Worm (Caenorhabditis elegans) whole organism, L3 larva: ENCODE data around the gene R10E9.3.

Source experiments
- R02D3.7 ChIP-seq: fragments of 150-350 bp; optimal IDR thresholded peaks from 2 replicates; lab custom pipeline; 2014; ENCODE audit warnings: missing biosample characterization, missing genetic modification characterization
- ZK546.5 ChIP-seq: sonication (generic microtip); optimal IDR thresholded peaks from 2 replicates; lab custom pipeline; 2017; ENCODE audit warnings: missing biosample characterization, missing genetic modification characterization
- aly-2 ChIP-seq: fragments of 150-350 bp; optimal IDR thresholded peaks from 2 replicates; lab custom pipeline; 2014; ENCODE audit warnings: missing biosample characterization, missing genetic modification characterization
- ama-1 ChIP-seq: fragments of 150-350 bp; optimal IDR thresholded peaks from 2 replicates; lab custom pipeline; 2018
- ceh-16 ChIP-seq: sonication (generic microtip); optimal IDR thresholded peaks from 2 replicates; lab custom pipeline; 2017; ENCODE audit warnings: missing biosample characterization, missing genetic modification characterization
- ceh-28 ChIP-seq: fragments of 150-350 bp; optimal IDR thresholded peaks from 2 replicates; lab custom pipeline; 2014; ENCODE audit warnings: missing biosample characterization, missing genetic modification reagents, missing genetic modification characterization
- ceh-82 ChIP-seq: fragments of 150-350 bp; optimal IDR thresholded peaks from 2 replicates; lab custom pipeline; 2014; ENCODE audit warnings: missing biosample characterization, missing genetic modification characterization
- ceh-9 ChIP-seq: sonication (generic microtip); optimal IDR thresholded peaks from 2 replicates; lab custom pipeline; 2018; ENCODE audit warnings: missing biosample characterization, missing genetic modification characterization
- daf-12 ChIP-seq: fragments of 150-350 bp; optimal IDR thresholded peaks from 2 replicates; lab custom pipeline; 2014; ENCODE audit warnings: missing biosample characterization, missing genetic modification reagents, missing genetic modification characterization
- egl-27 ChIP-seq: sonication (generic microtip); optimal IDR thresholded peaks from 4 replicates; lab custom pipeline; 2017; ENCODE audit warnings: missing biosample characterization, missing genetic modification reagents, missing genetic modification characterization
- egl-5 ChIP-seq: fragments of 150-350 bp; optimal IDR thresholded peaks from 2 replicates; lab custom pipeline; 2017; ENCODE audit warnings: missing biosample characterization, missing genetic modification reagents, missing genetic modification characterization, inconsistent platforms
- elt-1 ChIP-seq: fragments of 150-350 bp; optimal IDR thresholded peaks from 2 replicates; lab custom pipeline; 2014; ENCODE audit warnings: missing biosample characterization, missing genetic modification characterization
- elt-2 ChIP-seq: sonication (generic microtip); optimal IDR thresholded peaks from 2 replicates; lab custom pipeline; 2016; ENCODE audit warnings: missing genetic modification reagents, mild to moderate bottlenecking, missing genetic modification characterization, missing compliant biosample characterization
- elt-3 ChIP-seq, 3 experiments: fragments of 150-350 bp in 1 of 3; sonication (generic microtip) in 2 of 3; optimal IDR thresholded peaks; 2 replicates in 2 of 3; 4 replicates in 1 of 3; lab custom pipeline; 2014 to 2017; ENCODE audit warnings: missing biosample characterization in 3 of 3, missing genetic modification characterization in 3 of 3
- eor-1 ChIP-seq, 2 experiments: fragments of 150-350 bp; optimal IDR thresholded peaks; 2 replicates each; lab custom pipeline; 2014 to 2018; ENCODE audit warnings: missing biosample characterization in 2 of 2, missing genetic modification characterization in 2 of 2
- fkh-10 ChIP-seq: sonication (generic microtip); optimal IDR thresholded peaks from 2 replicates; lab custom pipeline; 2017; ENCODE audit warnings: missing biosample characterization, missing genetic modification reagents, missing genetic modification characterization
- fkh-2 ChIP-seq: fragments of 150-350 bp; optimal IDR thresholded peaks from 2 replicates; lab custom pipeline; 2014; ENCODE audit warnings: missing biosample characterization, missing genetic modification reagents, missing genetic modification characterization
- fos-1 ChIP-seq: fragments of 150-350 bp; optimal IDR thresholded peaks from 2 replicates; lab custom pipeline; 2014; ENCODE audit warnings: missing biosample characterization, missing genetic modification characterization
- hmg-11 ChIP-seq: sonication (generic microtip); optimal IDR thresholded peaks from 2 replicates; lab custom pipeline; 2016; ENCODE audit warnings: missing genetic modification characterization, missing compliant biosample characterization
- jun-1 ChIP-seq: fragments of 150-350 bp; optimal IDR thresholded peaks from 2 replicates; lab custom pipeline; 2014; ENCODE audit warnings: missing biosample characterization, missing genetic modification reagents, missing genetic modification characterization
- lin-15B ChIP-seq: fragments of 150-350 bp; optimal IDR thresholded peaks from 2 replicates; lab custom pipeline; 2014; ENCODE audit warnings: missing biosample characterization, missing genetic modification characterization
- lin-39 ChIP-seq: fragments of 150-350 bp; optimal IDR thresholded peaks from 2 replicates; lab custom pipeline; 2018; ENCODE audit warnings: missing biosample characterization, missing genetic modification reagents, missing genetic modification characterization
- lsy-12 ChIP-seq: sonication (generic microtip); optimal IDR thresholded peaks from 2 replicates; lab custom pipeline; 2016; ENCODE audit warnings: mild to moderate bottlenecking, missing genetic modification characterization, missing compliant biosample characterization
- mdl-1 ChIP-seq: fragments of 150-350 bp; optimal IDR thresholded peaks from 2 replicates; lab custom pipeline; 2014; ENCODE audit warnings: missing biosample characterization, missing genetic modification characterization
- mml-1 ChIP-seq: fragments of 150-350 bp; sonication (generic microtip); optimal IDR thresholded peaks from 3 replicates; lab custom pipeline; 2014; ENCODE audit warnings: missing biosample characterization, missing genetic modification characterization
- nfya-1 ChIP-seq: sonication (generic microtip); optimal IDR thresholded peaks from 2 replicates; lab custom pipeline; 2017; ENCODE audit warnings: missing genetic modification characterization, mild to moderate bottlenecking, missing compliant biosample characterization, antibody characterized with exemption, moderate library complexity; ENCODE audit not compliant: insufficient read depth
- nhr-11 ChIP-seq: fragments of 150-350 bp; optimal IDR thresholded peaks from 2 replicates; lab custom pipeline; 2014; ENCODE audit warnings: missing biosample characterization, missing genetic modification characterization
- nhr-12 ChIP-seq: fragments of 150-350 bp; optimal IDR thresholded peaks from 2 replicates; lab custom pipeline; 2014; ENCODE audit warnings: missing biosample characterization, missing genetic modification characterization
- nhr-23 ChIP-seq: fragments of 150-350 bp; optimal IDR thresholded peaks from 2 replicates; lab custom pipeline; 2014; ENCODE audit warnings: missing biosample characterization, missing genetic modification reagents, missing genetic modification characterization
- nhr-237 ChIP-seq: fragments of 150-350 bp; optimal IDR thresholded peaks from 2 replicates; lab custom pipeline; 2014; ENCODE audit warnings: missing biosample characterization, missing genetic modification characterization
- nhr-25 ChIP-seq: sonication (generic microtip); optimal IDR thresholded peaks from 2 replicates; lab custom pipeline; 2017; ENCODE audit warnings: missing biosample characterization, missing genetic modification characterization
- nhr-28 ChIP-seq: fragments of 150-350 bp; optimal IDR thresholded peaks from 2 replicates; lab custom pipeline; 2014; ENCODE audit warnings: missing biosample characterization, missing genetic modification characterization
- nhr-43 ChIP-seq: sonication (generic microtip); optimal IDR thresholded peaks from 2 replicates; lab custom pipeline; 2016; ENCODE audit warnings: mild to moderate bottlenecking, missing genetic modification characterization, missing compliant biosample characterization; ENCODE audit not compliant: poor library complexity, severe bottlenecking
- nhr-67 ChIP-seq: fragments of 150-350 bp; optimal IDR thresholded peaks from 2 replicates; lab custom pipeline; 2014; ENCODE audit warnings: missing biosample characterization, missing genetic modification characterization
- nhr-76 ChIP-seq: fragments of 150-350 bp; sonication (generic microtip); optimal IDR thresholded peaks from 5 replicates; lab custom pipeline; 2014; ENCODE audit warnings: missing biosample characterization, missing genetic modification characterization
- nhr-77 ChIP-seq: fragments of 150-350 bp; optimal IDR thresholded peaks from 2 replicates; lab custom pipeline; 2014; ENCODE audit warnings: missing biosample characterization, missing genetic modification characterization
- pha-4 ChIP-seq: fragments of 150-350 bp; optimal IDR thresholded peaks from 2 replicates; lab custom pipeline; 2014; ENCODE audit warnings: missing biosample characterization, missing genetic modification reagents, missing genetic modification characterization
- pqm-1 ChIP-seq: fragments of 150-350 bp; optimal IDR thresholded peaks from 2 replicates; lab custom pipeline; 2017; ENCODE audit warnings: missing biosample characterization, missing genetic modification characterization, inconsistent platforms
- sea-2 ChIP-seq: fragments of 150-350 bp; sonication (generic microtip); optimal IDR thresholded peaks from 4 replicates; lab custom pipeline; 2014; ENCODE audit warnings: missing biosample characterization, missing genetic modification reagents, missing genetic modification characterization
- skn-1 ChIP-seq: fragments of 150-350 bp; optimal IDR thresholded peaks from 2 replicates; lab custom pipeline; 2014; ENCODE audit warnings: missing biosample characterization, missing genetic modification characterization
- snpc-4 ChIP-seq: fragments of 150-350 bp; optimal IDR thresholded peaks from 2 replicates; lab custom pipeline; 2014; ENCODE audit warnings: missing biosample characterization, missing genetic modification characterization
- tbx-2 ChIP-seq: sonication (generic microtip); optimal IDR thresholded peaks from 2 replicates; lab custom pipeline; 2016; ENCODE audit warnings: mild to moderate bottlenecking, missing genetic modification characterization, missing compliant biosample characterization
- unc-39 ChIP-seq: sonication (generic microtip); optimal IDR thresholded peaks from 4 replicates; lab custom pipeline; 2017; ENCODE audit warnings: missing biosample characterization, missing genetic modification characterization
- unc-62 ChIP-seq: fragments of 150-350 bp; sonication (generic microtip); optimal IDR thresholded peaks from 4 replicates; lab custom pipeline; 2014; ENCODE audit warnings: missing biosample characterization, missing genetic modification reagents, missing genetic modification characterization
- zag-1 ChIP-seq: fragments of 150-350 bp; optimal IDR thresholded peaks from 2 replicates; lab custom pipeline; 2014; ENCODE audit warnings: missing biosample characterization, missing genetic modification characterization
- ztf-11 ChIP-seq: fragments of 150-350 bp; optimal IDR thresholded peaks from 2 replicates; lab custom pipeline; 2014; ENCODE audit warnings: missing biosample characterization, missing genetic modification characterization
- ztf-4 ChIP-seq: fragments of 150-350 bp; optimal IDR thresholded peaks from 2 replicates; lab custom pipeline; 2014; ENCODE audit warnings: missing biosample characterization, missing genetic modification characterization

R10E9.3 gene

ce11 chrIII:3952058-3952457 lies 8.0 kb upstream of the R10E9.3 start (continued):
- TF ChIP-seq daf-12 (tag; lab: Kevin White, UChicago) (no peak), hmg-11 (tag; lab: Kevin White, UChicago) (no peak), ceh-16 (tag; lab: Kevin White, UChicago) (no peak), sea-2 (GFP tag; lab: Kevin White, UChicago) (no peak), nhr-23 (peak; percentile 77), jun-1 (tag; lab: Kevin White, UChicago) (no peak), pqm-1 (peak; percentile 26)
- TF ChIP-seq, all 47 proteins: peak for 7

- no peak for TF ChIP-seq ceh-16 (tag; lab: Kevin White, UChicago)
- no peak for TF ChIP-seq egl-27 (tag; lab: Kevin White, UChicago)
- no peak for TF ChIP-seq unc-39 (tag; lab: Kevin White, UChicago)
- peak; percentile 82 for TF ChIP-seq ama-1
- peak; percentile 69 for TF ChIP-seq nfya-1 (tag; lab: Kevin White, UChicago)
- peak; percentile 15 for TF ChIP-seq unc-62 (GFP tag; lab: Kevin White, UChicago)
- TF ChIP-seq R02D3.7 (tag; lab: Kevin White, UChicago), result no peak
- TF ChIP-seq nhr-237 (tag; lab: Kevin White, UChicago), result no peak
- no peak for TF ChIP-seq mdl-1 (tag; lab: Kevin White, UChicago)
- no peak for TF ChIP-seq daf-12 (tag; lab: Kevin White, UChicago)
- TF ChIP-seq eor-1 (tag; optimal IDR thresholded peaks at IDR 0.05; lab: Kevin White, UChicago), result no peak
- peak; percentile 84 for TF ChIP-seq elt-1 (tag; lab: Kevin White, UChicago)
- TF ChIP-seq jun-1 (tag; lab: Kevin White, UChicago), result peak; percentile 33
- no peak for TF ChIP-seq nhr-11 (tag; lab: Kevin White, UChicago)
- no peak for TF ChIP-seq ztf-4 (tag; lab: Kevin White, UChicago)
- no peak for TF ChIP-seq nhr-67 (tag; lab: Kevin White, UChicago)
- TF ChIP-seq ceh-28 (tag; lab: Kevin White, UChicago), result peak; percentile 69
- TF ChIP-seq fkh-2 (tag; lab: Kevin White, UChicago), result no peak
- TF ChIP-seq nhr-25, result peak; percentile 6
- TF ChIP-seq nhr-76 (tag; lab: Kevin White, UChicago), result no peak
- no peak for TF ChIP-seq ZK546.5 (tag; lab: Kevin White, UChicago)
- peak; percentile 33 for TF ChIP-seq lsy-12 (tag; lab: Kevin White, UChicago)
- TF ChIP-seq ceh-9 (tag; lab: Kevin White, UChicago), result no peak
- no peak for TF ChIP-seq nhr-28 (tag; lab: Kevin White, UChicago)
- peak; percentile 40 for TF ChIP-seq tbx-2 (tag; lab: Kevin White, UChicago)
- peak; percentile 66 for TF ChIP-seq hmg-11 (tag; lab: Kevin White, UChicago)
- TF ChIP-seq nhr-43, result peak; percentile 85
- TF ChIP-seq nhr-12 (tag; lab: Kevin White, UChicago), result no peak
- TF ChIP-seq ceh-82 (tag; lab: Kevin White, UChicago), result no peak
- TF ChIP-seq pqm-1, result no peak
- peak; percentile 39 for TF ChIP-seq pha-4 (tag; lab: Kevin White, UChicago)
- no peak for TF ChIP-seq skn-1 (tag; lab: Kevin White, UChicago)
- TF ChIP-seq zag-1 (tag; lab: Kevin White, UChicago), result no peak
- no peak for TF ChIP-seq fkh-10
- peak; percentile 74 for TF ChIP-seq nhr-23
- no peak for TF ChIP-seq elt-3 (tag; optimal IDR thresholded peaks at IDR 0.05; lab: Kevin White, UChicago)
- TF ChIP-seq ztf-11 (tag; lab: Kevin White, UChicago), result no peak
- TF ChIP-seq nhr-77 (tag; lab: Kevin White, UChicago), result no peak
- TF ChIP-seq lin-39, result peak; percentile 98
- no peak for TF ChIP-seq fos-1 (tag; lab: Kevin White, UChicago)
- no peak for TF ChIP-seq mml-1
- no peak for TF ChIP-seq sea-2 (GFP tag; lab: Kevin White, UChicago)
- no peak for TF ChIP-seq aly-2
- no peak for TF ChIP-seq snpc-4 (tag; lab: Kevin White, UChicago)
- TF ChIP-seq elt-2 (tag; lab: Kevin White, UChicago), result peak; percentile 26
- peak; percentile 16 for TF ChIP-seq egl-5 (tag; lab: Kevin White, UChicago)
- TF ChIP-seq lin-15B (tag; lab: Kevin White, UChicago), result peak; percentile 23
Observed at ce11 chrIII:3953235-3953634, 6.8 kb upstream of the R10E9.3 start.
